Fruit fly (Drosophila melanogaster) whole organism, embryonic: Measurements from ENCODE around the gene CG14100.

ENCODE experiments used
- CG13287 ChIP-seq: fragments of 200-800 bp; sonication (Bioruptor generic); IDR thresholded peaks from 2 replicates; pipeline ENCODE4 v1.3.6; 2022; ENCODE audit warnings: missing biosample characterization, missing genetic modification characterization; ENCODE audit not compliant: partially characterized antibody
- CG14860 ChIP-seq: fragments of 200-800 bp; sonication (Bioruptor generic); IDR thresholded peaks from 3 replicates; pipeline ENCODE4 v1.3.6; 2022; ENCODE audit warnings: missing biosample characterization, missing genetic modification characterization; ENCODE audit not compliant: partially characterized antibody
- CG14965 ChIP-seq: fragments of 200-800 bp; sonication (Bioruptor generic); optimal IDR thresholded peaks from 2 replicates; lab custom pipeline; 2016; ENCODE audit warnings: missing biosample characterization, missing genetic modification characterization, borderline replicate concordance
- CG15269 ChIP-seq: fragments of 200-800 bp; sonication (Bioruptor generic); optimal IDR thresholded peaks from 2 replicates; lab custom pipeline; 2018; ENCODE audit warnings: missing biosample characterization, mild to moderate bottlenecking, missing genetic modification characterization, moderate library complexity
- CG15514 ChIP-seq: fragments of 200-800 bp; sonication (Bioruptor generic); optimal IDR thresholded peaks from 3 replicates; lab custom pipeline; 2017; ENCODE audit warnings: missing biosample characterization, missing genetic modification characterization, mild to moderate bottlenecking, moderate library complexity, missing genetic modification reagents
- CG15601 ChIP-seq: fragments of 200-800 bp; sonication (Bioruptor generic); optimal IDR thresholded peaks from 3 replicates; lab custom pipeline; 2019; ENCODE audit warnings: missing biosample characterization, mild to moderate bottlenecking, missing genetic modification characterization, moderate library complexity
- CG1647 ChIP-seq: fragments of 200-800 bp; sonication (Bioruptor generic); optimal IDR thresholded peaks from 3 replicates; lab custom pipeline; 2016; ENCODE audit warnings: missing biosample characterization, missing genetic modification characterization
- CG16813 ChIP-seq: fragments of 200-800 bp; sonication (Bioruptor generic); IDR thresholded peaks from 3 replicates; pipeline ENCODE4 v1.3.6; 2022; ENCODE audit warnings: missing biosample characterization, missing genetic modification characterization; ENCODE audit not compliant: partially characterized antibody
- CG17359 ChIP-seq: fragments of 200-800 bp; sonication (Bioruptor generic); optimal IDR thresholded peaks from 3 replicates; lab custom pipeline; 2018; ENCODE audit warnings: missing biosample characterization, mild to moderate bottlenecking, missing genetic modification characterization, moderate library complexity
- CG17829 ChIP-seq: fragments of 200-800 bp; optimal IDR thresholded peaks from 2 replicates; lab custom pipeline; 2019; ENCODE audit warnings: missing biosample characterization, mild to moderate bottlenecking, missing genetic modification characterization, moderate library complexity
- CG18011 ChIP-seq: fragments of 200-800 bp; sonication (Bioruptor generic); optimal IDR thresholded peaks from 2 replicates; lab custom pipeline; 2017; ENCODE audit warnings: missing biosample characterization, missing genetic modification characterization, mild to moderate bottlenecking, moderate library complexity, missing genotype
- CG30403 ChIP-seq: fragments of 200-800 bp; sonication (Bioruptor generic); optimal IDR thresholded peaks from 3 replicates; lab custom pipeline; 2016; ENCODE audit warnings: missing biosample characterization, missing genetic modification characterization
- CG3407 ChIP-seq: fragments of 200-800 bp; sonication (Bioruptor generic); optimal IDR thresholded peaks from 2 replicates; lab custom pipeline; 2018; ENCODE audit warnings: missing biosample characterization, mild to moderate bottlenecking, missing genetic modification characterization
- CG34422 ChIP-seq: fragments of 200-800 bp; sonication (Bioruptor generic); IDR thresholded peaks from 3 replicates; pipeline ENCODE4 v1.3.6; 2022; ENCODE audit warnings: missing biosample characterization, missing genetic modification characterization
- CG4707 ChIP-seq: fragments of 200-800 bp; sonication (Bioruptor generic); optimal IDR thresholded peaks from 2 replicates; lab custom pipeline; 2018; ENCODE audit warnings: missing biosample characterization, mild to moderate bottlenecking, missing genetic modification characterization, moderate library complexity
- CG7357 ChIP-seq: fragments of 200-800 bp; sonication (Bioruptor generic); IDR thresholded peaks from 3 replicates; pipeline ENCODE4 v1.3.6; 2022; ENCODE audit warnings: missing biosample characterization, missing genetic modification characterization
- CG9215 ChIP-seq: fragments of 200-800 bp; sonication (Bioruptor generic); IDR thresholded peaks from 2 replicates; pipeline ENCODE4 v1.3.6; 2022; ENCODE audit warnings: missing biosample characterization, missing genetic modification characterization
- CG9609 ChIP-seq: fragments of 200-800 bp; sonication (Bioruptor generic); optimal IDR thresholded peaks from 3 replicates; lab custom pipeline; 2016; ENCODE audit warnings: missing biosample characterization, missing genetic modification characterization
- CG9727 ChIP-seq: fragments of 200-800 bp; sonication (Bioruptor generic); optimal IDR thresholded peaks from 3 replicates; lab custom pipeline; 2017; ENCODE audit warnings: missing biosample characterization, mild to moderate bottlenecking, missing genetic modification characterization
- CG9797 ChIP-seq: fragments of 200-800 bp; sonication (Bioruptor generic); optimal IDR thresholded peaks from 3 replicates; lab custom pipeline; 2018; ENCODE audit warnings: missing biosample characterization, mild to moderate bottlenecking, missing genetic modification characterization
- Doc3 ChIP-seq: fragments of 200-800 bp; sonication (Bioruptor generic); IDR thresholded peaks from 3 replicates; pipeline ENCODE4 v1.3.6; 2022; ENCODE audit warnings: missing biosample characterization, missing genetic modification characterization; ENCODE audit not compliant: partially characterized antibody
- Dref ChIP-seq: fragments of 200-800 bp; sonication (Bioruptor generic); IDR thresholded peaks from 2 replicates; pipeline ENCODE4 v1.3.6; 2022; ENCODE audit warnings: missing biosample characterization, missing genetic modification characterization
- Ets97D ChIP-seq: fragments of 200-800 bp; sonication (Bioruptor generic); optimal IDR thresholded peaks from 3 replicates; lab custom pipeline; 2016; ENCODE audit warnings: missing biosample characterization, missing genetic modification characterization
- Fer3 ChIP-seq: fragments of 200-800 bp; sonication (Bioruptor generic); optimal IDR thresholded peaks from 2 replicates; lab custom pipeline; 2018; ENCODE audit warnings: missing biosample characterization, mild to moderate bottlenecking, missing genetic modification characterization, moderate library complexity
- Jarid2 ChIP-seq: fragments of 200-800 bp; sonication (Bioruptor generic); optimal IDR thresholded peaks from 3 replicates; lab custom pipeline; 2017; ENCODE audit warnings: mild to moderate bottlenecking, missing biosample characterization, missing genetic modification reagents, missing genetic modification characterization
- Lpt ChIP-seq: fragments of >200 bp; optimal IDR thresholded peaks from 2 replicates; lab custom pipeline; 2018; ENCODE audit warnings: missing biosample characterization, missing genetic modification characterization
- Max ChIP-seq: fragments of 200-800 bp; sonication (Bioruptor generic); optimal IDR thresholded peaks from 2 replicates; lab custom pipeline; 2016; ENCODE audit warnings: missing biosample characterization, mild to moderate bottlenecking, missing genetic modification characterization
- PHDP ChIP-seq: fragments of 200-800 bp; sonication (Bioruptor generic); optimal IDR thresholded peaks from 3 replicates; lab custom pipeline; 2018; ENCODE audit warnings: missing biosample characterization, mild to moderate bottlenecking, missing genetic modification characterization, moderate library complexity
- Pdp1 ChIP-seq, 2 experiments: fragments of 200-800 bp; sonication (Bioruptor generic); optimal IDR thresholded peaks; 3 replicates each; lab custom pipeline; 2016; ENCODE audit warnings: missing biosample characterization in 2 of 2, missing genetic modification characterization in 2 of 2, mild to moderate bottlenecking in 1 of 2, moderate library complexity in 1 of 2
- Rfx ChIP-seq: fragments of 200-800 bp; sonication (Bioruptor generic); IDR thresholded peaks from 2 replicates; pipeline ENCODE4 v1.3.6; 2022; ENCODE audit warnings: missing biosample characterization, missing genetic modification characterization
- Sin3A ChIP-seq: fragments of >200 bp; optimal IDR thresholded peaks from 2 replicates; lab custom pipeline; 2018
- bsh ChIP-seq, 2 experiments: fragments of 200-800 bp; sonication (Bioruptor generic); optimal IDR thresholded peaks; 2 replicates each; lab custom pipeline; 2017 to 2018; ENCODE audit warnings: mild to moderate bottlenecking in 2 of 2, missing biosample characterization in 2 of 2, missing genetic modification characterization in 2 of 2, moderate library complexity in 1 of 2
- dimm ChIP-seq: fragments of 200-800 bp; sonication (Bioruptor generic); IDR thresholded peaks from 2 replicates; pipeline ENCODE4 v1.3.6; 2022; ENCODE audit warnings: missing biosample characterization, missing genetic modification characterization
- dmrt11E ChIP-seq: fragments of 200-800 bp; sonication (Bioruptor generic); optimal IDR thresholded peaks from 3 replicates; lab custom pipeline; 2018; ENCODE audit warnings: missing biosample characterization, mild to moderate bottlenecking, missing genetic modification characterization, moderate library complexity
- dpn ChIP-seq, 2 experiments: fragments of 200-800 bp; sonication (Bioruptor generic); optimal IDR thresholded peaks; 3 replicates each; lab custom pipeline; 2016; ENCODE audit warnings: missing biosample characterization in 2 of 2, missing genetic modification characterization in 2 of 2
- hbn ChIP-seq: fragments of 200-800 bp; sonication (Bioruptor generic); IDR thresholded peaks from 2 replicates; pipeline ENCODE4 v1.3.6; 2022; ENCODE audit warnings: missing biosample characterization, missing genetic modification characterization; ENCODE audit not compliant: partially characterized antibody
- jigr1 ChIP-seq: fragments of 200-800 bp; sonication (Bioruptor generic); IDR thresholded peaks from 3 replicates; pipeline ENCODE4 v1.3.6; 2022; ENCODE audit warnings: missing biosample characterization, missing genetic modification characterization
- jumu ChIP-seq: fragments of 200-800 bp; sonication (Bioruptor generic); optimal IDR thresholded peaks from 3 replicates; lab custom pipeline; 2016; ENCODE audit warnings: missing biosample characterization, missing genetic modification characterization
- lab ChIP-seq: fragments of 200-800 bp; sonication (Bioruptor generic); optimal IDR thresholded peaks from 3 replicates; lab custom pipeline; 2017; ENCODE audit warnings: missing biosample characterization, missing genetic modification characterization, mild to moderate bottlenecking, moderate library complexity, missing genetic modification reagents
- pfk ChIP-seq: fragments of 200-800 bp; sonication (Bioruptor generic); optimal IDR thresholded peaks from 2 replicates; lab custom pipeline; 2018; ENCODE audit warnings: missing biosample characterization, mild to moderate bottlenecking, missing genetic modification characterization, moderate library complexity
- pzg ChIP-seq: fragments of 200-800 bp; sonication (Bioruptor generic); optimal IDR thresholded peaks from 3 replicates; lab custom pipeline; 2018; ENCODE audit warnings: missing biosample characterization, mild to moderate bottlenecking, missing genetic modification characterization, moderate library complexity
- ro ChIP-seq: fragments of 200-800 bp; sonication (Bioruptor generic); IDR thresholded peaks from 2 replicates; pipeline ENCODE4 v1.3.6; 2022; ENCODE audit warnings: missing biosample characterization, missing genetic modification characterization
- sisA ChIP-seq: fragments of 200-800 bp; sonication (Bioruptor generic); IDR thresholded peaks from 2 replicates; pipeline ENCODE4 v1.3.6; 2022; ENCODE audit warnings: missing biosample characterization, missing genetic modification characterization
- slp2 ChIP-seq: fragments of 200-800 bp; sonication (Bioruptor generic); optimal IDR thresholded peaks from 2 replicates; lab custom pipeline; 2016; ENCODE audit warnings: missing biosample characterization, missing genetic modification characterization
- tup ChIP-seq: fragments of 200-800 bp; sonication (Bioruptor generic); optimal IDR thresholded peaks from 2 replicates; lab custom pipeline; 2016; ENCODE audit warnings: missing biosample characterization, mild to moderate bottlenecking, missing genetic modification characterization, moderate library complexity
- unpg ChIP-seq: fragments of 200-800 bp; sonication (Bioruptor generic); optimal IDR thresholded peaks from 3 replicates; lab custom pipeline; 2018; ENCODE audit warnings: missing biosample characterization, mild to moderate bottlenecking, missing genetic modification characterization, moderate library complexity
- vfl ChIP-seq: fragments of 200-800 bp; sonication (Bioruptor generic); optimal IDR thresholded peaks from 2 replicates; lab custom pipeline; 2016; ENCODE audit warnings: missing biosample characterization, missing genetic modification characterization
- zen2 ChIP-seq: fragments of 200-800 bp; sonication (Bioruptor generic); IDR thresholded peaks from 3 replicates; pipeline ENCODE4 v1.3.6; 2022; ENCODE audit warnings: missing biosample characterization, missing genetic modification characterization; ENCODE audit not compliant: partially characterized antibody

CG14100 gene

DNA sequence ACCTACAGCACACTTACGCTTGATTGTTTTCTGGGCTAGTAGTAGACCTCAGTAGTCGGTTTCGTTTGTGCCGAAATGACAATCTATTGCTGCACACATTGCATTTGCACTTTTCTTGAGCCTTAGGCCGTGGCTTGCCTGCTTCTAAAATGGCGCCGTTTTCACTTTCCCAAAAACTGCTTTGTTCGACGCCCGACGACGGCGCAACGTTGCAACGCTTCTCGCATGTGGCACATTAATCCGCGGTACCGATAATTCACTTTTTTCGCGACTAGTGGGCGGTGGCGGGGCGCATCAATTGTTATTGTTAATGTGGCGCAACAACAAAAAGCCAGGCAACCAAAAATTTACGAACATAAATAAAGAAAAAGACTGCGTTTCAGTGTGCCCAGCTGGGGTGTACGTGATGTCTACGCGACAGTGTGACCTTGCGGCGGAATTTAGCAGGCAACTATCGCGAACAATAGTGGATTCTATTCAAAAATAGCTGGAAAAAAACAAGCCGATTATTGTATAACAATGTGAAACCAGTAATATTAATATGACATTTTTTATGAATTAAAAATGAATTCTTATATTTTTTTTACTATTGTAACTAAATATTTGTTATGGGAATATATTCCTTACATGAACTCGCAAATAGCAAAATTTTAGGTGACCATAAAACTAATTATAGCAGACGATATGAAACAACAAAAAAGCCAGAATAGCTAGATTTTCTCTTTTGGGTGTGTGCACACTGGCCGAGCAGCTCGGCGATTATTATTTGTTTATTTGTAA, 8.2 kb upstream of the CG14100 start, which contains the start of the genes ash1 and Taf6 (continued):
- no peak for TF ChIP-seq CG7357
- TF ChIP-seq Doc3, result peak; percentile 70
- TF ChIP-seq CG17359 (tag; lab: Kevin White, UChicago), result no peak
- TF ChIP-seq CG1647 (GFP tag; lab: Kevin White, UChicago), result no peak
- TF ChIP-seq CG15601 (tag; lab: Kevin White, UChicago), result peak; percentile 59
- no peak for TF ChIP-seq CG4707 (GFP tag; lab: Kevin White, UChicago)
- TF ChIP-seq CG14965 (GFP tag; lab: Kevin White, UChicago), result no peak
- no peak for TF ChIP-seq PHDP (tag; lab: Kevin White, UChicago)
- TF ChIP-seq CG18011 (GFP tag; lab: Kevin White, UChicago), result no peak
- peak; percentile 75 for TF ChIP-seq CG16813
- TF ChIP-seq Max (GFP tag; lab: Kevin White, UChicago), result peak; percentile 2
- no peak for TF ChIP-seq zen2 (GFP tag; lab: Robert Waterston, UW)
- TF ChIP-seq CG15269 (tag; lab: Kevin White, UChicago), result no peak
- no peak for TF ChIP-seq ro
- TF ChIP-seq Rfx (GFP tag; lab: Robert Waterston, UW), result peak; percentile 35; the same call in 1 of the 2 replicates
- peak in 1 of 2 experiments; percentile 75 for TF ChIP-seq Pdp1 (GFP tag; optimal IDR thresholded peaks at IDR 0.05; lab: Kevin White, UChicago)
- no peak for TF ChIP-seq jumu
- TF ChIP-seq dimm, result no peak
- TF ChIP-seq Fer3 (tag; lab: Kevin White, UChicago), result no peak
- TF ChIP-seq slp2 (GFP tag; lab: Kevin White, UChicago), result no peak
- TF ChIP-seq Dref (GFP tag; lab: Robert Waterston, UW), result peak; percentile 30; the same call in 1 of the 2 replicates
- no peak for TF ChIP-seq CG9215 (GFP tag; lab: Robert Waterston, UW)
- TF ChIP-seq tup, result no peak
- peak; percentile 54 for TF ChIP-seq CG17829 (tag; lab: Kevin White, UChicago)
- TF ChIP-seq sisA (GFP tag; lab: Robert Waterston, UW), result no peak
- peak; percentile 5 for TF ChIP-seq CG9727
- no peak for TF ChIP-seq vfl (GFP tag; lab: Kevin White, UChicago)
- TF ChIP-seq pzg (GFP tag; lab: Kevin White, UChicago), result peak; percentile 64
- peak; percentile 20 for TF ChIP-seq Ets97D (GFP tag; lab: Kevin White, UChicago)
- no peak for TF ChIP-seq Lpt (GFP tag; lab: Kevin White, UChicago)
- TF ChIP-seq CG9609 (GFP tag; lab: Kevin White, UChicago), result no peak
- TF ChIP-seq jigr1 (GFP tag; lab: Robert Waterston, UW), result no peak
- TF ChIP-seq pfk (GFP tag; lab: Kevin White, UChicago), result no peak
- TF ChIP-seq hbn (GFP tag; lab: Robert Waterston, UW), result peak; percentile 55; the same call in 1 of the 2 replicates
- TF ChIP-seq CG3407, result no peak
- peak; percentile 91 for TF ChIP-seq CG9797 (GFP tag; lab: Kevin White, UChicago)
- TF ChIP-seq CG34422 (GFP tag; lab: Robert Waterston, UW), result 0 out of 3 replicates have a peak, but pooled peaks have one; percentile 11
- no peak for TF ChIP-seq bsh (GFP tag; optimal IDR thresholded peaks at IDR 0.05; lab: Kevin White, UChicago)
- no peak for TF ChIP-seq Jarid2 (GFP tag; lab: Kevin White, UChicago)
- no peak for TF ChIP-seq lab
- no peak for TF ChIP-seq unpg (GFP tag; lab: Kevin White, UChicago)
- peak; percentile 25 for TF ChIP-seq CG15514
- peak; percentile 73 for TF ChIP-seq CG13287 (GFP tag; lab: Robert Waterston, UW)
- TF ChIP-seq dmrt11E (tag; lab: Kevin White, UChicago), result peak; percentile 11
- peak in 1 of 2 experiments; percentile 26 for TF ChIP-seq dpn (GFP tag; optimal IDR thresholded peaks at IDR 0.05; lab: Kevin White, UChicago)
- peak; percentile 50; the same call in 1 of the 3 replicates for TF ChIP-seq CG14860 (GFP tag; lab: Robert Waterston, UW)
- peak; percentile 90 for TF ChIP-seq Sin3A
- TF ChIP-seq CG30403 (GFP tag; lab: Kevin White, UChicago), result peak; percentile 30
